Fruit fly (Drosophila melanogaster) S2 (cell line): ENCODE measurements around the gene CG8379.

Source experiments
- CG8478 ChIP-seq: fragments of >200 bp; optimal IDR thresholded peaks from 2 replicates; lab custom pipeline; 2018
- CTCF ChIP-seq, 2 experiments: fragments of >200 bp; optimal IDR thresholded peaks; 2 replicates each; lab custom pipeline; 2018

The CG8379 gene

dm6 chr3R:8823761-8824499 is at the start of gene CG8379, which contains the start of gene IscU:
Gene CG8379 (plus strand): TSS chr3R:8824411.
Gene IscU (minus strand): TSS chr3R:8824177.
- no peak for TF ChIP-seq CTCF (optimal IDR thresholded peaks at IDR 0.05; lab: Kevin White, UChicago)

- TF ChIP-seq CTCF (optimal IDR thresholded peaks at IDR 0.05; lab: Kevin White, UChicago) (no peak), CG8478 (lab: Kevin White, UChicago) (no peak)
Observed at dm6 chr3R:8779823-8780222, 44.4 kb upstream of the CG8379 start, which contains the start of gene CG33191. Gene CG33191 (minus strand): TSS chr3R:8779923.

- TF ChIP-seq CTCF (optimal IDR thresholded peaks at IDR 0.05; lab: Kevin White, UChicago) (no peak), CG8478 (lab: Kevin White, UChicago) (no peak)
Observed at dm6 chr3R:8780689-8781088, 43.5 kb upstream of the CG8379 start, which contains the start of gene CG33189. Gene CG33189 (minus strand): TSS chr3R:8780789.

- no peak for TF ChIP-seq CG8478 (lab: Kevin White, UChicago)
Observed at dm6 chr3R:8784788-8785187, 39.4 kb upstream of the CG8379 start.

dm6 chr3R:8785451-8785850 is 38.8 kb upstream of the CG8379 start:
- no peak for TF ChIP-seq CTCF (optimal IDR thresholded peaks at IDR 0.05; lab: Kevin White, UChicago)
- no peak for TF ChIP-seq CG8478 (lab: Kevin White, UChicago)

dm6 chr3R:8787538-8788282 is 36.5 kb upstream of the CG8379 start:
- no peak for TF ChIP-seq CTCF (optimal IDR thresholded peaks at IDR 0.05; lab: Kevin White, UChicago)
- TF ChIP-seq CG8478 (lab: Kevin White, UChicago), result no peak

- TF ChIP-seq CG8478 (lab: Kevin White, UChicago) (no peak), CTCF (optimal IDR thresholded peaks at IDR 0.05; lab: Kevin White, UChicago) (no peak)
Observed at dm6 chr3R:8788722-8789400, 35.4 kb upstream of the CG8379 start.

dm6 chr3R:8792463-8793175 is 31.6 kb upstream of the CG8379 start:
- no peak for TF ChIP-seq CTCF (optimal IDR thresholded peaks at IDR 0.05; lab: Kevin White, UChicago)
- no peak for TF ChIP-seq CG8478 (lab: Kevin White, UChicago)

dm6 chr3R:8793726-8794125 is 30.5 kb upstream of the CG8379 start:
- TF ChIP-seq CTCF (optimal IDR thresholded peaks at IDR 0.05; lab: Kevin White, UChicago) (no peak), CG8478 (lab: Kevin White, UChicago) (no peak)

dm6 chr3R:8794384-8794783 is 29.8 kb upstream of the CG8379 start, which contains the start of gene Ir85a:
Gene Ir85a (plus strand): TSS chr3R:8794684.
- TF ChIP-seq CTCF (optimal IDR thresholded peaks at IDR 0.05; lab: Kevin White, UChicago) (no peak), CG8478 (lab: Kevin White, UChicago) (no peak)

- TF ChIP-seq CTCF (optimal IDR thresholded peaks at IDR 0.05; lab: Kevin White, UChicago) (no peak), CG8478 (lab: Kevin White, UChicago) (no peak)
Observed at dm6 chr3R:8798332-8798731, 25.9 kb upstream of the CG8379 start.

dm6 chr3R:8799866-8800265 is 24.3 kb upstream of the CG8379 start:
- TF ChIP-seq CTCF (optimal IDR thresholded peaks at IDR 0.05; lab: Kevin White, UChicago), result no peak
- TF ChIP-seq CG8478 (lab: Kevin White, UChicago), result no peak

dm6 chr3R:8801126-8801762 is 23.0 kb upstream of the CG8379 start, which contains the start of the genes Pif1A, Pif1B and CCT7:
Gene Pif1A (minus strand): TSS chr3R:8801176.
Gene Pif1B (minus strand): TSS chr3R:8801176.
Gene CCT7 (plus strand): TSS chr3R:8801564.
- TF ChIP-seq CG8478 (lab: Kevin White, UChicago), result no peak
